Worm (Caenorhabditis elegans) whole organism, L3 larva: ENCODE data around the gene F54E12.2.

Source experiments
- R02D3.7 ChIP-seq: fragments of 150-350 bp; optimal IDR thresholded peaks from 2 replicates; lab custom pipeline; 2014; ENCODE audit warnings: missing biosample characterization, missing genetic modification characterization
- ZK546.5 ChIP-seq: sonication (generic microtip); optimal IDR thresholded peaks from 2 replicates; lab custom pipeline; 2017; ENCODE audit warnings: missing biosample characterization, missing genetic modification characterization
- aly-2 ChIP-seq: fragments of 150-350 bp; optimal IDR thresholded peaks from 2 replicates; lab custom pipeline; 2014; ENCODE audit warnings: missing biosample characterization, missing genetic modification characterization
- ama-1 ChIP-seq: fragments of 150-350 bp; optimal IDR thresholded peaks from 2 replicates; lab custom pipeline; 2018
- ceh-28 ChIP-seq: fragments of 150-350 bp; optimal IDR thresholded peaks from 2 replicates; lab custom pipeline; 2014; ENCODE audit warnings: missing biosample characterization, missing genetic modification reagents, missing genetic modification characterization
- ceh-82 ChIP-seq: fragments of 150-350 bp; optimal IDR thresholded peaks from 2 replicates; lab custom pipeline; 2014; ENCODE audit warnings: missing biosample characterization, missing genetic modification characterization
- ceh-9 ChIP-seq: sonication (generic microtip); optimal IDR thresholded peaks from 2 replicates; lab custom pipeline; 2018; ENCODE audit warnings: missing biosample characterization, missing genetic modification characterization
- daf-12 ChIP-seq: fragments of 150-350 bp; optimal IDR thresholded peaks from 2 replicates; lab custom pipeline; 2014; ENCODE audit warnings: missing biosample characterization, missing genetic modification reagents, missing genetic modification characterization
- egl-27 ChIP-seq: sonication (generic microtip); optimal IDR thresholded peaks from 4 replicates; lab custom pipeline; 2017; ENCODE audit warnings: missing biosample characterization, missing genetic modification reagents, missing genetic modification characterization
- elt-1 ChIP-seq: fragments of 150-350 bp; optimal IDR thresholded peaks from 2 replicates; lab custom pipeline; 2014; ENCODE audit warnings: missing biosample characterization, missing genetic modification characterization
- elt-2 ChIP-seq: sonication (generic microtip); optimal IDR thresholded peaks from 2 replicates; lab custom pipeline; 2016; ENCODE audit warnings: missing genetic modification reagents, mild to moderate bottlenecking, missing genetic modification characterization, missing compliant biosample characterization
- elt-3 ChIP-seq, 3 experiments: fragments of 150-350 bp in 1 of 3; sonication (generic microtip) in 2 of 3; optimal IDR thresholded peaks; 2 replicates in 2 of 3; 4 replicates in 1 of 3; lab custom pipeline; 2014 to 2017; ENCODE audit warnings: missing biosample characterization in 3 of 3, missing genetic modification characterization in 3 of 3
- fkh-10 ChIP-seq: sonication (generic microtip); optimal IDR thresholded peaks from 2 replicates; lab custom pipeline; 2017; ENCODE audit warnings: missing biosample characterization, missing genetic modification reagents, missing genetic modification characterization
- fkh-2 ChIP-seq: fragments of 150-350 bp; optimal IDR thresholded peaks from 2 replicates; lab custom pipeline; 2014; ENCODE audit warnings: missing biosample characterization, missing genetic modification reagents, missing genetic modification characterization
- fos-1 ChIP-seq: fragments of 150-350 bp; optimal IDR thresholded peaks from 2 replicates; lab custom pipeline; 2014; ENCODE audit warnings: missing biosample characterization, missing genetic modification characterization
- hmg-11 ChIP-seq: sonication (generic microtip); optimal IDR thresholded peaks from 2 replicates; lab custom pipeline; 2016; ENCODE audit warnings: missing genetic modification characterization, missing compliant biosample characterization
- jun-1 ChIP-seq: fragments of 150-350 bp; optimal IDR thresholded peaks from 2 replicates; lab custom pipeline; 2014; ENCODE audit warnings: missing biosample characterization, missing genetic modification reagents, missing genetic modification characterization
- lin-15B ChIP-seq: fragments of 150-350 bp; optimal IDR thresholded peaks from 2 replicates; lab custom pipeline; 2014; ENCODE audit warnings: missing biosample characterization, missing genetic modification characterization
- lsy-12 ChIP-seq: sonication (generic microtip); optimal IDR thresholded peaks from 2 replicates; lab custom pipeline; 2016; ENCODE audit warnings: mild to moderate bottlenecking, missing genetic modification characterization, missing compliant biosample characterization
- mdl-1 ChIP-seq: fragments of 150-350 bp; optimal IDR thresholded peaks from 2 replicates; lab custom pipeline; 2014; ENCODE audit warnings: missing biosample characterization, missing genetic modification characterization
- mml-1 ChIP-seq: fragments of 150-350 bp; sonication (generic microtip); optimal IDR thresholded peaks from 3 replicates; lab custom pipeline; 2014; ENCODE audit warnings: missing biosample characterization, missing genetic modification characterization
- nfya-1 ChIP-seq: sonication (generic microtip); optimal IDR thresholded peaks from 2 replicates; lab custom pipeline; 2017; ENCODE audit warnings: missing genetic modification characterization, mild to moderate bottlenecking, missing compliant biosample characterization, antibody characterized with exemption, moderate library complexity; ENCODE audit not compliant: insufficient read depth
- nhr-11 ChIP-seq: fragments of 150-350 bp; optimal IDR thresholded peaks from 2 replicates; lab custom pipeline; 2014; ENCODE audit warnings: missing biosample characterization, missing genetic modification characterization
- nhr-12 ChIP-seq: fragments of 150-350 bp; optimal IDR thresholded peaks from 2 replicates; lab custom pipeline; 2014; ENCODE audit warnings: missing biosample characterization, missing genetic modification characterization
- nhr-237 ChIP-seq: fragments of 150-350 bp; optimal IDR thresholded peaks from 2 replicates; lab custom pipeline; 2014; ENCODE audit warnings: missing biosample characterization, missing genetic modification characterization
- nhr-25 ChIP-seq: sonication (generic microtip); optimal IDR thresholded peaks from 2 replicates; lab custom pipeline; 2017; ENCODE audit warnings: missing biosample characterization, missing genetic modification characterization
- nhr-28 ChIP-seq: fragments of 150-350 bp; optimal IDR thresholded peaks from 2 replicates; lab custom pipeline; 2014; ENCODE audit warnings: missing biosample characterization, missing genetic modification characterization
- nhr-43 ChIP-seq: sonication (generic microtip); optimal IDR thresholded peaks from 2 replicates; lab custom pipeline; 2016; ENCODE audit warnings: mild to moderate bottlenecking, missing genetic modification characterization, missing compliant biosample characterization; ENCODE audit not compliant: poor library complexity, severe bottlenecking
- nhr-67 ChIP-seq: fragments of 150-350 bp; optimal IDR thresholded peaks from 2 replicates; lab custom pipeline; 2014; ENCODE audit warnings: missing biosample characterization, missing genetic modification characterization
- nhr-76 ChIP-seq: fragments of 150-350 bp; sonication (generic microtip); optimal IDR thresholded peaks from 5 replicates; lab custom pipeline; 2014; ENCODE audit warnings: missing biosample characterization, missing genetic modification characterization
- nhr-77 ChIP-seq: fragments of 150-350 bp; optimal IDR thresholded peaks from 2 replicates; lab custom pipeline; 2014; ENCODE audit warnings: missing biosample characterization, missing genetic modification characterization
- pha-4 ChIP-seq: fragments of 150-350 bp; optimal IDR thresholded peaks from 2 replicates; lab custom pipeline; 2014; ENCODE audit warnings: missing biosample characterization, missing genetic modification reagents, missing genetic modification characterization
- pqm-1 ChIP-seq: fragments of 150-350 bp; optimal IDR thresholded peaks from 2 replicates; lab custom pipeline; 2017; ENCODE audit warnings: missing biosample characterization, missing genetic modification characterization, inconsistent platforms
- sea-2 ChIP-seq: fragments of 150-350 bp; sonication (generic microtip); optimal IDR thresholded peaks from 4 replicates; lab custom pipeline; 2014; ENCODE audit warnings: missing biosample characterization, missing genetic modification reagents, missing genetic modification characterization
- snpc-4 ChIP-seq: fragments of 150-350 bp; optimal IDR thresholded peaks from 2 replicates; lab custom pipeline; 2014; ENCODE audit warnings: missing biosample characterization, missing genetic modification characterization
- unc-39 ChIP-seq: sonication (generic microtip); optimal IDR thresholded peaks from 4 replicates; lab custom pipeline; 2017; ENCODE audit warnings: missing biosample characterization, missing genetic modification characterization
- unc-62 ChIP-seq: fragments of 150-350 bp; sonication (generic microtip); optimal IDR thresholded peaks from 4 replicates; lab custom pipeline; 2014; ENCODE audit warnings: missing biosample characterization, missing genetic modification reagents, missing genetic modification characterization
- zag-1 ChIP-seq: fragments of 150-350 bp; optimal IDR thresholded peaks from 2 replicates; lab custom pipeline; 2014; ENCODE audit warnings: missing biosample characterization, missing genetic modification characterization
- ztf-11 ChIP-seq: fragments of 150-350 bp; optimal IDR thresholded peaks from 2 replicates; lab custom pipeline; 2014; ENCODE audit warnings: missing biosample characterization, missing genetic modification characterization
- ztf-4 ChIP-seq: fragments of 150-350 bp; optimal IDR thresholded peaks from 2 replicates; lab custom pipeline; 2014; ENCODE audit warnings: missing biosample characterization, missing genetic modification characterization

F54E12.2 gene

DNA sequence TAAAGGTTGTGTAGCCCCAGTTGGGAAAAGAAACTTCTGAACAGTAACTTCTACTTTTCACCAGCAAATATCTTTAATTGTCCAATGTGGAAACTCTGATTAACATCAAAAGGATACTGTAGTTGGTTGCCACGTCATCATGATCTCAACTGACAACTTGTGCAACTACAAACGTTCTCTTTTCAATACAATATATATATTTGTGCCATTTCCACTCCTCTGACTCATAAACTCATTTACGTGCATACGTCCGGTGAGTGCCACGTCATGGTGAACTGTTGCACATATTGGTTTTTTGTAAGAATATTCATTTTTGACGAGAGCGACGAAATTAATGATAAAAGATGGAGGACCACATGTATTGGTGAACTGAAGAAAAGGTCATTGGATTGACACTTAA lies 29.2 kb downstream of the F54E12.2 start:
- TF ChIP-seq unc-62 (no peak), fos-1 (tag; lab: Kevin White, UChicago) (no peak), nhr-77 (tag; lab: Kevin White, UChicago) (no peak), nhr-11 (tag; lab: Kevin White, UChicago) (no peak), pha-4 (peak; percentile 16), lsy-12 (peak; percentile 42), nfya-1 (tag; lab: Kevin White, UChicago) (no peak), elt-1 (tag; lab: Kevin White, UChicago) (no peak), elt-3 (tag; optimal IDR thresholded peaks at IDR 0.05; lab: Kevin White, UChicago) (no peak), ama-1 (no peak), hmg-11 (tag; lab: Kevin White, UChicago) (no peak), ztf-4 (tag; lab: Kevin White, UChicago) (no peak), R02D3.7 (tag; lab: Kevin White, UChicago) (no peak), daf-12 (tag; lab: Kevin White, UChicago) (no peak), egl-27 (tag; lab: Kevin White, UChicago) (no peak)

DNA sequence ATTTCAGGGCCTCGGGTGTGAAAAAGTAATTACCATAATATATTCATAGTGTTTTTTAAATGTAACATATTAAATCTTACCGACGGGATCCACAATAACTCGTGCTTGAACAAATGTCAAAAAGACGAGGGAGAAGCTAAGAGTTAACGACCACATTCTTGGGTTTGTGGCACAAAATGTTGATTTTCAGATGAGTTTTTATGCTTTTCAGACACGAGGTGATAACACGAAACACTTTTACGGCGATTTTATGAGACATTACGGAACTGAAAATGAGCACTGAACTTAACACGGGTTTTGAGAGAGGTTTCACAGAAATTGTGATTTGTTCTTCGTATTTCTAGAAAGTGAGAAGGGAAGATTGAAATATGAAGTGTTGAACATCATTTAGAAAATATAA lies 30.4 kb downstream of the F54E12.2 start, which contains the start of gene B0035.13:
B0035.13 (minus strand) TSS at position 173 of the 400 bp plus-strand sequence.
- TF ChIP-seq elt-2 (tag; lab: Kevin White, UChicago) (peak; percentile 61), ceh-82 (no peak), nhr-28 (tag; lab: Kevin White, UChicago) (no peak), hmg-11 (tag; lab: Kevin White, UChicago) (no peak)

DNA sequence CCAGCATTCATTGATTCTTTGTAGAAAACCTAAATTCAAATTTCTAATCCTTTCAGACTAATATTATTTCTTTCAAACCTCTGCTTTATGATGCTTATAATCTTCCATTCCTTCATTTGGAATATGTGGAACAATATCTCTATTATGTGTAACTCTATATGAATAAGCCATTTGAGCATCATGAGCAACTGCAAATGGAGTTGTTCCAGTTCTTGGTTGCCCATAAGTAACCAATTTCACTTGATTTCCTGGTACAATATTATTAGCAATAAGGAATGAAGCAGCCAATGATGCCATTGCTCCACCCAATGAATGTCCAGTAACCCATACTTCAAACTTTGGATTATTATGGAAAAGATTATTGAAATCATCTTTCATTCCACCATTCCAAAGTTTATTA lies 32.0 kb downstream of the F54E12.2 start:
- TF ChIP-seq jun-1 (tag; lab: Kevin White, UChicago) (no peak), elt-1 (tag; lab: Kevin White, UChicago) (no peak), pqm-1 (tag; lab: Kevin White, UChicago) (no peak), unc-62 (no peak), ama-1 (no peak), ceh-28 (no peak), sea-2 (GFP tag; lab: Kevin White, UChicago) (no peak), hmg-11 (tag; lab: Kevin White, UChicago) (no peak), ztf-4 (tag; lab: Kevin White, UChicago) (no peak), ztf-11 (tag; lab: Kevin White, UChicago) (no peak), fos-1 (tag; lab: Kevin White, UChicago) (no peak), snpc-4 (no peak), nhr-237 (tag; lab: Kevin White, UChicago) (no peak), unc-39 (tag; lab: Kevin White, UChicago) (no peak), nhr-43 (tag; lab: Kevin White, UChicago) (no peak), daf-12 (tag; lab: Kevin White, UChicago) (no peak), nhr-76 (tag; lab: Kevin White, UChicago) (no peak), nhr-67 (tag; lab: Kevin White, UChicago) (no peak), zag-1 (tag; lab: Kevin White, UChicago) (no peak)

- TF ChIP-seq zag-1 (tag; lab: Kevin White, UChicago), result no peak
- no peak for TF ChIP-seq ztf-11 (tag; lab: Kevin White, UChicago)
- no peak for TF ChIP-seq ama-1
- TF ChIP-seq fos-1 (tag; lab: Kevin White, UChicago), result no peak
- no peak for TF ChIP-seq ceh-82
- no peak for TF ChIP-seq jun-1 (tag; lab: Kevin White, UChicago)
- no peak for TF ChIP-seq fkh-10
- TF ChIP-seq lsy-12, result no peak
- no peak for TF ChIP-seq elt-3 (tag; optimal IDR thresholded peaks at IDR 0.05; lab: Kevin White, UChicago)
- TF ChIP-seq nfya-1 (tag; lab: Kevin White, UChicago), result peak; percentile 74
- no peak for TF ChIP-seq R02D3.7 (tag; lab: Kevin White, UChicago)
- no peak for TF ChIP-seq nhr-77 (tag; lab: Kevin White, UChicago)
- TF ChIP-seq pqm-1 (tag; lab: Kevin White, UChicago), result no peak
- no peak for TF ChIP-seq nhr-237 (tag; lab: Kevin White, UChicago)
- TF ChIP-seq mml-1 (tag; lab: Kevin White, UChicago), result no peak
- no peak for TF ChIP-seq fkh-2
- no peak for TF ChIP-seq unc-39 (tag; lab: Kevin White, UChicago)
- TF ChIP-seq sea-2 (GFP tag; lab: Kevin White, UChicago), result no peak
- TF ChIP-seq lin-15B (tag; lab: Kevin White, UChicago), result peak; percentile 73
- no peak for TF ChIP-seq nhr-67 (tag; lab: Kevin White, UChicago)
- no peak for TF ChIP-seq mdl-1 (tag; lab: Kevin White, UChicago)
- no peak for TF ChIP-seq ZK546.5 (tag; lab: Kevin White, UChicago)
- no peak for TF ChIP-seq nhr-76 (tag; lab: Kevin White, UChicago)
- TF ChIP-seq elt-1 (tag; lab: Kevin White, UChicago), result no peak
- TF ChIP-seq ztf-4 (tag; lab: Kevin White, UChicago), result no peak
- TF ChIP-seq daf-12 (tag; lab: Kevin White, UChicago), result no peak
- no peak for TF ChIP-seq nhr-43 (tag; lab: Kevin White, UChicago)
- no peak for TF ChIP-seq nhr-12 (tag; lab: Kevin White, UChicago)
- TF ChIP-seq nhr-25, result no peak
- TF ChIP-seq nhr-28 (tag; lab: Kevin White, UChicago), result no peak
- TF ChIP-seq ceh-28, result peak; percentile 57
- no peak for TF ChIP-seq egl-27 (tag; lab: Kevin White, UChicago)
- no peak for TF ChIP-seq ceh-9 (tag; lab: Kevin White, UChicago)
- TF ChIP-seq aly-2 (tag; lab: Kevin White, UChicago), result no peak
- TF ChIP-seq snpc-4, result peak; percentile 33
- TF ChIP-seq nhr-11 (tag; lab: Kevin White, UChicago), result no peak
These were observed 38.6 kb downstream of the F54E12.2 start, which contains the start of the genes B0035.15 and dnj-1 for ce11 chrIV:11298154-11299086. Gene B0035.15 (minus strand): TSS chrIV:11298252. Gene dnj-1 (plus strand): TSS chrIV:11299036.
